Worm (Caenorhabditis elegans) whole organism, early embryonic: ENCODE measurements around the gene sta-2.

Experiments used
- B0310.2 ChIP-seq: sonication (generic microtip); optimal IDR thresholded peaks from 2 replicates; lab custom pipeline; 2016; ENCODE audit warnings: mild to moderate bottlenecking, missing genetic modification characterization, missing compliant biosample characterization
- F13C5.2 ChIP-seq: sonication (generic microtip); optimal IDR thresholded peaks from 2 replicates; lab custom pipeline; 2017; ENCODE audit warnings: mild to moderate bottlenecking, missing genetic modification characterization, inconsistent platforms, missing compliant biosample characterization
- aly-1 ChIP-seq: sonication (generic microtip); optimal IDR thresholded peaks from 2 replicates; lab custom pipeline; 2016; ENCODE audit warnings: missing genetic modification characterization, missing compliant biosample characterization
- ama-1 ChIP-seq: fragments of 150-350 bp; optimal IDR thresholded peaks from 2 replicates; lab custom pipeline; 2014
- ceh-13 ChIP-seq: fragments of 200-800 bp; sonication (Bioruptor generic); optimal IDR thresholded peaks from 2 replicates; lab custom pipeline; 2018; ENCODE audit warnings: mild to moderate bottlenecking, missing genetic modification characterization, missing compliant biosample characterization
- ceh-36 ChIP-seq: sonication (generic microtip); optimal IDR thresholded peaks from 2 replicates; lab custom pipeline; 2016; ENCODE audit warnings: missing genetic modification characterization, inconsistent platforms, missing compliant biosample characterization
- ets-7 ChIP-seq: sonication (generic microtip); optimal IDR thresholded peaks from 2 replicates; lab custom pipeline; 2016; ENCODE audit warnings: missing genotype, missing genetic modification characterization, missing compliant biosample characterization
- flt-1 ChIP-seq: fragments of 200-800 bp; sonication (Bioruptor generic); IDR thresholded peaks from 2 replicates; pipeline ENCODE4 v1.3.6; 2022; ENCODE audit warnings: missing genetic modification characterization, missing compliant biosample characterization
- hmbx-1 ChIP-seq: sonication (generic microtip); optimal IDR thresholded peaks from 2 replicates; lab custom pipeline; 2016; ENCODE audit warnings: mild to moderate bottlenecking, missing genetic modification characterization, missing compliant biosample characterization
- hmg-4 ChIP-seq: fragments of 200-800 bp; sonication (Bioruptor generic); optimal IDR thresholded peaks from 2 replicates; lab custom pipeline; 2018; ENCODE audit warnings: mild to moderate bottlenecking, missing genetic modification characterization, missing compliant biosample characterization
- hnd-1 ChIP-seq: sonication (generic microtip); optimal IDR thresholded peaks from 2 replicates; lab custom pipeline; 2016; ENCODE audit warnings: missing genetic modification characterization, missing compliant biosample characterization
- pes-1 ChIP-seq: fragments of 200-800 bp; sonication (Bioruptor generic); IDR thresholded peaks from 2 replicates; pipeline ENCODE4 v1.3.6; 2022; ENCODE audit warnings: missing genetic modification reagents, missing genetic modification characterization, missing compliant biosample characterization
- scrt-1 ChIP-seq: fragments of 200-800 bp; sonication (Bioruptor generic); IDR thresholded peaks from 2 replicates; pipeline ENCODE4 v1.3.6; 2022; ENCODE audit warnings: missing genetic modification characterization, missing compliant biosample characterization
- sea-1 ChIP-seq: fragments of 200-800 bp; sonication (Bioruptor generic); conservative IDR thresholded peaks from 2 replicates; pipeline ENCODE4 v1.3.6; 2022; ENCODE audit warnings: missing genetic modification characterization, missing compliant biosample characterization
- tbx-11 ChIP-seq: fragments of 200-800 bp; sonication (Bioruptor generic); IDR thresholded peaks from 2 replicates; pipeline ENCODE4 v1.3.6; 2022; ENCODE audit warnings: missing genetic modification characterization, missing compliant biosample characterization
- tbx-37 ChIP-seq: fragments of 200-800 bp; sonication (Bioruptor generic); conservative IDR thresholded peaks from 2 replicates; pipeline ENCODE4 v1.3.6; 2022; ENCODE audit warnings: missing genetic modification reagents, missing genetic modification characterization, missing compliant biosample characterization
- tra-4 ChIP-seq: sonication (generic microtip); optimal IDR thresholded peaks from 2 replicates; lab custom pipeline; 2017; ENCODE audit warnings: missing genetic modification characterization, missing compliant biosample characterization

The sta-2 gene

ce11 chrV:9740858-9741257 lies at the start of gene sta-2:
Gene sta-2 (plus strand): TSS chrV:9741206.
- TF ChIP-seq scrt-1 (GFP tag; lab: Robert Waterston, UW): no peak
- TF ChIP-seq hmbx-1 (tag; lab: Kevin White, UChicago): no peak
- no peak for TF ChIP-seq aly-1 (tag; lab: Kevin White, UChicago)
- TF ChIP-seq sea-1: no peak
- no peak for TF ChIP-seq ceh-36 (tag; lab: Kevin White, UChicago)
- no peak for TF ChIP-seq tbx-11 (GFP tag; lab: Robert Waterston, UW)
- TF ChIP-seq hnd-1 (tag; lab: Kevin White, UChicago): no peak
- TF ChIP-seq tra-4 (tag; lab: Kevin White, UChicago): no peak
- TF ChIP-seq tbx-37 (GFP tag; lab: Robert Waterston, UW): no peak
- TF ChIP-seq pes-1 (GFP tag; lab: Robert Waterston, UW): no peak
- TF ChIP-seq B0310.2 (tag; lab: Kevin White, UChicago): no peak
- no peak for TF ChIP-seq flt-1 (GFP tag; lab: Robert Waterston, UW)
- no peak for TF ChIP-seq hmg-4 (GFP tag; lab: Kevin White, UChicago)

- TF ChIP-seq ceh-36 (tag; lab: Kevin White, UChicago) (no peak), pes-1 (GFP tag; lab: Robert Waterston, UW) (no peak), flt-1 (GFP tag; lab: Robert Waterston, UW) (no peak; the same call in 1 of the 2 replicates), aly-1 (tag; lab: Kevin White, UChicago) (no peak), F13C5.2 (tag; lab: Kevin White, UChicago) (peak; percentile 19), hmg-4 (GFP tag; lab: Kevin White, UChicago) (peak; percentile 72), tbx-11 (GFP tag; lab: Robert Waterston, UW) (no peak), ama-1 (lab: Kevin White, UChicago) (no peak), ceh-13 (GFP tag; lab: Kevin White, UChicago) (no peak), hmbx-1 (tag; lab: Kevin White, UChicago) (no peak), B0310.2 (tag; lab: Kevin White, UChicago) (no peak), ets-7 (no peak), sea-1 (no peak)
These were observed 48.9 kb upstream of the sta-2 start, which contains the start of gene ztf-9 for ce11 chrV:9692109-9692581. Gene ztf-9 (minus strand): TSS chrV:9692159.

- TF ChIP-seq hmbx-1 (tag; lab: Kevin White, UChicago) (no peak), hnd-1 (tag; lab: Kevin White, UChicago) (no peak), ama-1 (lab: Kevin White, UChicago) (no peak), tbx-11 (GFP tag; lab: Robert Waterston, UW) (no peak), flt-1 (GFP tag; lab: Robert Waterston, UW) (no peak), tbx-37 (GFP tag; lab: Robert Waterston, UW) (no peak), B0310.2 (tag; lab: Kevin White, UChicago) (no peak), F13C5.2 (tag; lab: Kevin White, UChicago) (no peak), aly-1 (tag; lab: Kevin White, UChicago) (no peak), hmg-4 (GFP tag; lab: Kevin White, UChicago) (no peak), tra-4 (tag; lab: Kevin White, UChicago) (no peak), scrt-1 (GFP tag; lab: Robert Waterston, UW) (no peak), ceh-36 (tag; lab: Kevin White, UChicago) (no peak), pes-1 (GFP tag; lab: Robert Waterston, UW) (no peak), ceh-13 (GFP tag; lab: Kevin White, UChicago) (no peak), ets-7 (no peak), sea-1 (no peak)
These were observed 48.3 kb upstream of the sta-2 start, which contains the start of gene ZK287.7 for ce11 chrV:9692649-9693112. Gene ZK287.7 (plus strand): TSS chrV:9693062.

- TF ChIP-seq tbx-11 (GFP tag; lab: Robert Waterston, UW): no peak
- no peak for TF ChIP-seq ama-1 (lab: Kevin White, UChicago)
- TF ChIP-seq hmg-4 (GFP tag; lab: Kevin White, UChicago): no peak
- no peak for TF ChIP-seq hnd-1 (tag; lab: Kevin White, UChicago)
- no peak for TF ChIP-seq B0310.2 (tag; lab: Kevin White, UChicago)
- no peak for TF ChIP-seq ceh-36 (tag; lab: Kevin White, UChicago)
- no peak for TF ChIP-seq F13C5.2 (tag; lab: Kevin White, UChicago)
These were observed 44.3 kb upstream of the sta-2 start, which contains the start of gene her-1 for ce11 chrV:9696715-9697114. Gene her-1 (plus strand): TSS chrV:9697015.

ce11 chrV:9699216-9699615 lies 41.8 kb upstream of the sta-2 start:
- TF ChIP-seq hmbx-1 (tag; lab: Kevin White, UChicago): no peak
- TF ChIP-seq ets-7: no peak
- no peak for TF ChIP-seq hnd-1 (tag; lab: Kevin White, UChicago)
- no peak for TF ChIP-seq B0310.2 (tag; lab: Kevin White, UChicago)
- no peak for TF ChIP-seq F13C5.2 (tag; lab: Kevin White, UChicago)
- no peak for TF ChIP-seq hmg-4 (GFP tag; lab: Kevin White, UChicago)
- TF ChIP-seq flt-1 (GFP tag; lab: Robert Waterston, UW): no peak

ce11 chrV:9701861-9702260 lies 39.1 kb upstream of the sta-2 start:
- TF ChIP-seq tbx-11 (GFP tag; lab: Robert Waterston, UW) (no peak), aly-1 (tag; lab: Kevin White, UChicago) (no peak), tbx-37 (GFP tag; lab: Robert Waterston, UW) (no peak), pes-1 (GFP tag; lab: Robert Waterston, UW) (no peak), ets-7 (no peak), ceh-36 (tag; lab: Kevin White, UChicago) (no peak), B0310.2 (tag; lab: Kevin White, UChicago) (no peak), hnd-1 (tag; lab: Kevin White, UChicago) (no peak), tra-4 (tag; lab: Kevin White, UChicago) (no peak), scrt-1 (GFP tag; lab: Robert Waterston, UW) (no peak), hmg-4 (GFP tag; lab: Kevin White, UChicago) (no peak)

- TF ChIP-seq hmbx-1 (tag; lab: Kevin White, UChicago) (no peak), scrt-1 (GFP tag; lab: Robert Waterston, UW) (no peak), pes-1 (GFP tag; lab: Robert Waterston, UW) (no peak), hnd-1 (tag; lab: Kevin White, UChicago) (no peak), hmg-4 (GFP tag; lab: Kevin White, UChicago) (no peak), F13C5.2 (tag; lab: Kevin White, UChicago) (no peak), ets-7 (no peak), ceh-13 (GFP tag; lab: Kevin White, UChicago) (no peak), tbx-37 (GFP tag; lab: Robert Waterston, UW) (no peak), flt-1 (GFP tag; lab: Robert Waterston, UW) (no peak), tbx-11 (GFP tag; lab: Robert Waterston, UW) (no peak), B0310.2 (tag; lab: Kevin White, UChicago) (no peak), aly-1 (tag; lab: Kevin White, UChicago) (no peak), ama-1 (lab: Kevin White, UChicago) (no peak), tra-4 (tag; lab: Kevin White, UChicago) (no peak)
These were observed 38.3 kb upstream of the sta-2 start, which contains the start of gene xbx-6 for ce11 chrV:9702755-9703154. Gene xbx-6 (plus strand): TSS chrV:9703055.
